Worm (Caenorhabditis elegans) whole organism, mixed stage, embryonic: ENCODE data around the gene Y57A10A.27.

Experiments used
- M03D4.4 ChIP-seq: sonication (generic microtip); optimal IDR thresholded peaks from 2 replicates; lab custom pipeline; 2017; ENCODE audit warnings: mild to moderate bottlenecking, missing genetic modification characterization, missing compliant biosample characterization
- bed-3 ChIP-seq: fragments of 200-800 bp; sonication (Bioruptor generic); optimal IDR thresholded peaks from 3 replicates; lab custom pipeline; 2018; ENCODE audit warnings: mild to moderate bottlenecking, missing genetic modification characterization, moderate library complexity, missing compliant biosample characterization
- blmp-1 ChIP-seq: fragments of 150-350 bp; optimal IDR thresholded peaks from 2 replicates; lab custom pipeline; 2014; ENCODE audit warnings: missing biosample characterization, missing genetic modification characterization
- ceh-39 ChIP-seq: fragments of 150-350 bp; optimal IDR thresholded peaks from 2 replicates; lab custom pipeline; 2014; ENCODE audit warnings: missing biosample characterization, missing genetic modification characterization
- ceh-43 ChIP-seq: fragments of 200-800 bp; sonication (Bioruptor generic); optimal IDR thresholded peaks from 2 replicates; lab custom pipeline; 2018; ENCODE audit warnings: mild to moderate bottlenecking, missing genetic modification characterization, moderate library complexity, missing compliant biosample characterization
- ceh-83 ChIP-seq: fragments of 200-800 bp; sonication (Bioruptor generic); optimal IDR thresholded peaks from 2 replicates; lab custom pipeline; 2018; ENCODE audit warnings: mild to moderate bottlenecking, missing genetic modification characterization, missing compliant biosample characterization
- ces-1 ChIP-seq: fragments of 150-350 bp; optimal IDR thresholded peaks from 2 replicates; lab custom pipeline; 2014; ENCODE audit warnings: missing biosample characterization, missing genetic modification reagents, missing genetic modification characterization
- cnd-1 ChIP-seq: fragments of 200-800 bp; sonication (Bioruptor generic); optimal IDR thresholded peaks from 2 replicates; lab custom pipeline; 2018; ENCODE audit warnings: mild to moderate bottlenecking, missing genetic modification characterization, missing compliant biosample characterization
- drap-1 ChIP-seq: fragments of 200-800 bp; sonication (Bioruptor generic); optimal IDR thresholded peaks from 3 replicates; lab custom pipeline; 2018; ENCODE audit warnings: mild to moderate bottlenecking, missing genetic modification characterization, missing compliant biosample characterization
- elt-1 ChIP-seq: sonication (generic microtip); optimal IDR thresholded peaks from 2 replicates; lab custom pipeline; 2017; ENCODE audit warnings: missing genetic modification characterization, mild to moderate bottlenecking, missing compliant biosample characterization, antibody characterized with exemption, moderate library complexity, borderline replicate concordance; ENCODE audit not compliant: insufficient read depth
- elt-3 ChIP-seq: fragments of 150-350 bp; optimal IDR thresholded peaks from 2 replicates; lab custom pipeline; 2014; ENCODE audit warnings: missing biosample characterization, missing genetic modification characterization
- flh-1 ChIP-seq: fragments of 200-800 bp; sonication (Bioruptor generic); optimal IDR thresholded peaks from 2 replicates; lab custom pipeline; 2018; ENCODE audit warnings: mild to moderate bottlenecking, missing genetic modification characterization, moderate library complexity, missing compliant biosample characterization
- ham-2 ChIP-seq: fragments of 200-800 bp; sonication (Bioruptor generic); optimal IDR thresholded peaks from 2 replicates; lab custom pipeline; 2018; ENCODE audit warnings: mild to moderate bottlenecking, missing genetic modification characterization, missing compliant biosample characterization
- hlh-1 ChIP-seq: fragments of 150-350 bp; optimal IDR thresholded peaks from 2 replicates; lab custom pipeline; 2014; ENCODE audit warnings: missing biosample characterization, missing genetic modification reagents, missing genetic modification characterization
- lin-13 ChIP-seq: fragments of 150-350 bp; optimal IDR thresholded peaks from 2 replicates; lab custom pipeline; 2014; ENCODE audit warnings: missing biosample characterization, missing genetic modification characterization
- lin-32 ChIP-seq: fragments of 200-800 bp; sonication (Bioruptor generic); optimal IDR thresholded peaks from 2 replicates; lab custom pipeline; 2018; ENCODE audit warnings: mild to moderate bottlenecking, missing genetic modification characterization, missing compliant biosample characterization
- lsy-2 ChIP-seq: fragments of 150-350 bp; optimal IDR thresholded peaks from 2 replicates; lab custom pipeline; 2014; ENCODE audit warnings: missing biosample characterization, missing genetic modification characterization
- mab-5 ChIP-seq: fragments of 150-350 bp; optimal IDR thresholded peaks from 2 replicates; lab custom pipeline; 2014; ENCODE audit warnings: missing biosample characterization, missing genetic modification characterization
- mep-1 ChIP-seq: fragments of 150-350 bp; optimal IDR thresholded peaks from 2 replicates; lab custom pipeline; 2017; ENCODE audit warnings: missing biosample characterization, missing genetic modification reagents, missing genetic modification characterization, inconsistent platforms
- mls-2 ChIP-seq: sonication (generic microtip); optimal IDR thresholded peaks from 2 replicates; lab custom pipeline; 2016; ENCODE audit warnings: mild to moderate bottlenecking, missing genetic modification characterization, moderate library complexity, missing compliant biosample characterization
- nhr-12 ChIP-seq: fragments of 150-350 bp; optimal IDR thresholded peaks from 2 replicates; lab custom pipeline; 2014; ENCODE audit warnings: missing biosample characterization, missing genetic modification characterization
- nhr-2 ChIP-seq: fragments of 150-350 bp; optimal IDR thresholded peaks from 2 replicates; lab custom pipeline; 2014; ENCODE audit warnings: missing biosample characterization, missing genetic modification characterization
- nhr-237 ChIP-seq: fragments of 150-350 bp; optimal IDR thresholded peaks from 2 replicates; lab custom pipeline; 2014; ENCODE audit warnings: missing biosample characterization, missing genetic modification characterization
- nhr-28 ChIP-seq: fragments of 150-350 bp; optimal IDR thresholded peaks from 2 replicates; lab custom pipeline; 2014; ENCODE audit warnings: missing biosample characterization, missing genetic modification characterization
- nhr-76 ChIP-seq: sonication (generic microtip); optimal IDR thresholded peaks from 2 replicates; lab custom pipeline; 2017; ENCODE audit warnings: missing biosample characterization, missing genetic modification characterization
- pha-4 ChIP-seq: fragments of 150-350 bp; optimal IDR thresholded peaks from 2 replicates; lab custom pipeline; 2018; ENCODE audit warnings: missing biosample characterization, missing genetic modification reagents, missing genetic modification characterization
- sem-2 ChIP-seq: fragments of 200-800 bp; sonication (Bioruptor generic); optimal IDR thresholded peaks from 2 replicates; lab custom pipeline; 2018; ENCODE audit warnings: mild to moderate bottlenecking, missing genetic modification characterization, missing compliant biosample characterization
- snpc-4 ChIP-seq: fragments of 150-350 bp; optimal IDR thresholded peaks from 2 replicates; lab custom pipeline; 2014; ENCODE audit warnings: missing biosample characterization, missing genetic modification characterization
- sptf-1 ChIP-seq: sonication (generic microtip); optimal IDR thresholded peaks from 2 replicates; lab custom pipeline; 2017; ENCODE audit warnings: mild to moderate bottlenecking, missing genetic modification characterization, moderate library complexity, missing compliant biosample characterization
- tbx-8 ChIP-seq: fragments of 200-800 bp; sonication (Bioruptor generic); optimal IDR thresholded peaks from 2 replicates; lab custom pipeline; 2018; ENCODE audit warnings: mild to moderate bottlenecking, missing genetic modification characterization, moderate library complexity, missing compliant biosample characterization
- unc-120 ChIP-seq: sonication (generic microtip); optimal IDR thresholded peaks from 2 replicates; lab custom pipeline; 2017; ENCODE audit warnings: missing genetic modification characterization, missing compliant biosample characterization; ENCODE audit not compliant: poor library complexity, severe bottlenecking
- unc-39 ChIP-seq: fragments of 150-350 bp; optimal IDR thresholded peaks from 2 replicates; lab custom pipeline; 2014; ENCODE audit warnings: missing biosample characterization, missing genetic modification characterization
- unc-62 ChIP-seq: fragments of 150-350 bp; optimal IDR thresholded peaks from 2 replicates; lab custom pipeline; 2014; ENCODE audit warnings: missing biosample characterization, missing genetic modification reagents, missing genetic modification characterization
- zip-8 ChIP-seq: fragments of 150-350 bp; optimal IDR thresholded peaks from 2 replicates; lab custom pipeline; 2014; ENCODE audit warnings: missing biosample characterization, missing genetic modification characterization
- ztf-11 ChIP-seq: fragments of 150-350 bp; optimal IDR thresholded peaks from 2 replicates; lab custom pipeline; 2014; ENCODE audit warnings: missing biosample characterization, missing genetic modification characterization

Y57A10A.27 gene

ce11 chrII:12228005-12228404 is 46.8 kb downstream of the Y57A10A.27 start, which contains the start of gene sinh-1:
sinh-1 (plus strand) TSS chrII:12228305.
- no peak for TF ChIP-seq nhr-12
- TF ChIP-seq, all 35 proteins: peak for 0

ce11 chrII:12226192-12226591 is 48.7 kb downstream of the Y57A10A.27 start:
- no peak for TF ChIP-seq ceh-43 (GFP tag; lab: Kevin White, UChicago)
- no peak for TF ChIP-seq lin-13 (tag; lab: Kevin White, UChicago)
- no peak for TF ChIP-seq ces-1
- TF ChIP-seq mls-2 (tag; lab: Kevin White, UChicago): no peak
- TF ChIP-seq pha-4 (tag; lab: Kevin White, UChicago): no peak
- no peak for TF ChIP-seq cnd-1 (tag; lab: Kevin White, UChicago)
- no peak for TF ChIP-seq ceh-39 (tag; lab: Kevin White, UChicago)

- TF ChIP-seq flh-1 (GFP tag; lab: Kevin White, UChicago) (no peak), mep-1 (peak; percentile 27), mls-2 (tag; lab: Kevin White, UChicago) (peak; percentile 21), unc-39 (tag; lab: Kevin White, UChicago) (no peak), lsy-2 (peak; percentile 54), ham-2 (GFP tag; lab: Kevin White, UChicago) (peak; percentile 15), ces-1 (peak; percentile 24), sptf-1 (tag; lab: Kevin White, UChicago) (peak; percentile 9)
Measured at ce11 chrII:12224916-12225406, 49.9 kb downstream of the Y57A10A.27 start, which contains the start of the genes pqn-87 and rsr-2. pqn-87 (minus strand) TSS chrII:12225086. rsr-2 (plus strand) TSS chrII:12225356.

- TF ChIP-seq nhr-237 (peak; percentile 54), ces-1 (peak; percentile 60), lin-13 (tag; lab: Kevin White, UChicago) (peak; percentile 51), flh-1 (GFP tag; lab: Kevin White, UChicago) (no peak), cnd-1 (tag; lab: Kevin White, UChicago) (peak; percentile 79), mep-1 (no peak), lin-32 (GFP tag; lab: Kevin White, UChicago) (no peak), ztf-11 (tag; lab: Kevin White, UChicago) (peak; percentile 52), elt-1 (tag; lab: Kevin White, UChicago) (peak; percentile 9), ceh-83 (GFP tag; lab: Kevin White, UChicago) (peak; percentile 52), tbx-8 (GFP tag; lab: Kevin White, UChicago) (no peak), bed-3 (GFP tag; lab: Kevin White, UChicago) (no peak), ceh-43 (GFP tag; lab: Kevin White, UChicago) (no peak), lsy-2 (peak; percentile 68), pha-4 (tag; lab: Kevin White, UChicago) (peak; percentile 39), drap-1 (GFP tag; lab: Kevin White, UChicago) (peak; percentile 72), M03D4.4 (peak; percentile 52), sptf-1 (tag; lab: Kevin White, UChicago) (peak; percentile 49), mab-5 (no peak), mls-2 (tag; lab: Kevin White, UChicago) (peak; percentile 58), ham-2 (GFP tag; lab: Kevin White, UChicago) (peak; percentile 90), sem-2 (GFP tag; lab: Kevin White, UChicago) (no peak), nhr-2 (tag; lab: Kevin White, UChicago) (peak; percentile 95), hlh-1 (tag; lab: Kevin White, UChicago) (peak; percentile 26), snpc-4 (no peak), nhr-28 (tag; lab: Kevin White, UChicago) (no peak), elt-3 (tag; lab: Kevin White, UChicago) (no peak), nhr-12 (no peak), blmp-1 (tag; lab: Kevin White, UChicago) (no peak), zip-8 (tag; lab: Kevin White, UChicago) (no peak), nhr-76 (tag; lab: Kevin White, UChicago) (no peak), unc-120 (tag; lab: Kevin White, UChicago) (peak; percentile 76), ceh-39 (tag; lab: Kevin White, UChicago) (no peak), unc-39 (tag; lab: Kevin White, UChicago) (no peak), unc-62 (peak; percentile 75)
Measured at ce11 chrII:12222524-12222923, 52.3 kb downstream of the Y57A10A.27 start.
